Fruit fly (Drosophila melanogaster): ENCODE measurements around the gene GATAd.

The GATAd gene

dm6 chr2L:10339212-10339721, 5.7 kb downstream of the GATAd start, which contains the start of gene SamDC (continued):
- TF ChIP-seq CG3919 (GFP tag; optimal IDR thresholded peaks at IDR 0.05) (peak; percentile 21), Met (GFP tag; optimal IDR thresholded peaks at IDR 0.05) (peak; percentile 18), Smox (GFP tag; optimal IDR thresholded peaks at IDR 0.05) (peak; percentile 25), spab (GFP tag; optimal IDR thresholded peaks at IDR 0.05) (no peak), salr (GFP tag; optimal IDR thresholded peaks at IDR 0.05) (peak in 1 of 2 experiments; percentile 33), esn (GFP tag; optimal IDR thresholded peaks at IDR 0.05) (peak; percentile 53), CG11902 (GFP tag; optimal IDR thresholded peaks at IDR 0.05) (no peak), acj6 (GFP tag; optimal IDR thresholded peaks at IDR 0.05) (peak; percentile 30), dsx (GFP tag; optimal IDR thresholded peaks at IDR 0.05; ENCODE audit: poor library complexity, severe bottlenecking) (peak; percentile 19), Hr38 (GFP tag; optimal IDR thresholded peaks at IDR 0.05) (no peak), CG3032 (tag; optimal IDR thresholded peaks at IDR 0.05) (peak; percentile 38), Sox14 (GFP tag; optimal IDR thresholded peaks at IDR 0.05) (peak; percentile 58), ss (GFP tag; optimal IDR thresholded peaks at IDR 0.05) (no peak)

dm6 chr2L:10339841-10340240, 6.3 kb downstream of the GATAd start:
- peak; percentile 71 for TF ChIP-seq svp (GFP tag)
- TF ChIP-seq Eip78C (GFP tag): peak; percentile 24
- TF ChIP-seq CG3032 (tag; optimal IDR thresholded peaks at IDR 0.05): no peak

dm6 chr2L:10341405-10341804, 7.9 kb downstream of the GATAd start, which contains the start of gene CG31715:
CG31715 (plus strand) TSS chr2L:10341616.
- TF ChIP-seq acj6 (GFP tag; optimal IDR thresholded peaks at IDR 0.05): peak; percentile 3
- no peak for TF ChIP-seq Gug (GFP tag; IDR thresholded peaks at IDR 0.05)
- no peak for TF ChIP-seq OdsH (GFP tag; optimal IDR thresholded peaks at IDR 0.05)
- peak; percentile 26 for TF ChIP-seq Ets96B (tag; optimal IDR thresholded peaks at IDR 0.05)
- TF ChIP-seq Eip78C (GFP tag): no peak
- TF ChIP-seq CG31627 (GFP tag; optimal IDR thresholded peaks at IDR 0.05): no peak
- TF ChIP-seq svp (GFP tag): peak; percentile 58
- TF ChIP-seq Smox (GFP tag; optimal IDR thresholded peaks at IDR 0.05): no peak
- TF ChIP-seq esn (GFP tag; optimal IDR thresholded peaks at IDR 0.05): peak; percentile 29
- TF ChIP-seq spab (GFP tag; optimal IDR thresholded peaks at IDR 0.05): no peak
- TF ChIP-seq Blimp-1 (GFP tag; optimal IDR thresholded peaks at IDR 0.05): no peak
- no peak for TF ChIP-seq fd85E (GFP tag; optimal IDR thresholded peaks at IDR 0.05)
- peak; percentile 3 for TF ChIP-seq Sox14 (GFP tag; optimal IDR thresholded peaks at IDR 0.05)
- no peak for TF ChIP-seq CG8319 (GFP tag; optimal IDR thresholded peaks at IDR 0.05)
- TF ChIP-seq CG15336 (GFP tag; IDR thresholded peaks at IDR 0.05): no peak; the same call in 1 of the 2 replicates
- no peak for TF ChIP-seq CG6792 (GFP tag; optimal IDR thresholded peaks at IDR 0.05)
- no peak for TF ChIP-seq CG7368 (GFP tag; optimal IDR thresholded peaks at IDR 0.05)
- TF ChIP-seq CG11294 (GFP tag; IDR thresholded peaks at IDR 0.05): no peak
- TF ChIP-seq CG34406 (GFP tag; optimal IDR thresholded peaks at IDR 0.05): no peak
- TF ChIP-seq CG8632 (GFP tag; optimal IDR thresholded peaks at IDR 0.05): peak; percentile 25
- no peak for TF ChIP-seq salr (GFP tag; optimal IDR thresholded peaks at IDR 0.05)
- no peak for TF ChIP-seq cyc (GFP tag; optimal IDR thresholded peaks at IDR 0.05)
- TF ChIP-seq fd59A (GFP tag; optimal IDR thresholded peaks at IDR 0.05): no peak
- no peak for TF ChIP-seq Ets21C (GFP tag; optimal IDR thresholded peaks at IDR 0.05)
- no peak for TF ChIP-seq net (GFP tag; optimal IDR thresholded peaks at IDR 0.05)
- no peak for TF ChIP-seq lz (GFP tag; optimal IDR thresholded peaks at IDR 0.05)
- no peak for TF ChIP-seq CG1621 (tag; optimal IDR thresholded peaks at IDR 0.05)
- no peak for TF ChIP-seq dac (GFP tag; optimal IDR thresholded peaks at IDR 0.05)
- TF ChIP-seq achi (GFP tag; optimal IDR thresholded peaks at IDR 0.05): peak; percentile 95
- TF ChIP-seq CG9139 (GFP tag; optimal IDR thresholded peaks at IDR 0.05): no peak
- TF ChIP-seq CG10631 (GFP tag; optimal IDR thresholded peaks at IDR 0.05): peak; percentile 10
- TF ChIP-seq Met (GFP tag; optimal IDR thresholded peaks at IDR 0.05): peak; percentile 13
- TF ChIP-seq eg (GFP tag; IDR thresholded peaks at IDR 0.05): no peak
- TF ChIP-seq Hr38 (GFP tag; optimal IDR thresholded peaks at IDR 0.05): no peak
- no peak for TF ChIP-seq CG32006 (GFP tag; optimal IDR thresholded peaks at IDR 0.05)
- no peak for TF ChIP-seq CG6854 (GFP tag; optimal IDR thresholded peaks at IDR 0.05)
- TF ChIP-seq CG4318 (GFP tag; optimal IDR thresholded peaks at IDR 0.05): no peak
- peak; percentile 38 for TF ChIP-seq Eip75B (GFP tag; optimal IDR thresholded peaks at IDR 0.05)
- no peak for TF ChIP-seq Hr39 (GFP tag; optimal IDR thresholded peaks at IDR 0.05)
- TF ChIP-seq CG16779 (tag; optimal IDR thresholded peaks at IDR 0.05): no peak
- TF ChIP-seq ss (GFP tag; optimal IDR thresholded peaks at IDR 0.05): no peak
- no peak for TF ChIP-seq CG11902 (GFP tag; optimal IDR thresholded peaks at IDR 0.05)
- TF ChIP-seq topi (GFP tag; optimal IDR thresholded peaks at IDR 0.05): no peak

All from whole organism, prepupa.